Worm (Caenorhabditis elegans): Measurements from ENCODE around the gene F37C4.5.

The F37C4.5 gene

DNA sequence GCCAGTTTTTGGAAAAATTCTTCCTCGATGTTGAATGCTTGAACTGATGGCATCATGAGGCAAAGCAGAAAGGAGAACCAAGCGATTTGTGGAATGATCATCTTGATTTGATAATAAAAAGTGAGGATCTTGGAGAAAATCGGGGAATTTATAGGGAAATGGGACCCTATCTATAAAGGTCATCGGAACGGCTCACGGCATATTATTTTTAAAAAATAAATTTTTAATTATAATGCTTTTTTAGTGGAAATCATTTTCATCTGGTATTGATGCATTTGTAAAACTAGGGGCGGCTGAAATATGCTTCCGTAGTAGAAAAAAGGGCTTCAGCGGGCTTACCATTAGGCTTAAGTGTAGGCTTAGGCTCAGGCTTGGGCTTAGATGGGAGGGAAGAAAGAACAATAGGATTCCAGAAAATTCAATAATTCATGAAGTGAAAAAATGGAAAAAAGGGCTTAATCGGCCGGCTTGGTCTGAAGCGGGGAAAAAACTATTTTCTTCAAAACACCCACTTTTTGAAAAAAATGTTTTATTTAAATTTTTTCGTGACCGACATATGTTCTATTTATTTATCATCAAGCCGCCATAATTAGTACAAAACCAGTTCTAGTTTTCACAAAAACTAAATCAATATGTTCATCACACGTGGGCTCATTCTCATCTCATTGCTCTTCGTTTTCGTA lies 34.0 kb upstream of the F37C4.5 start, which contains the start of the genes F56D6.22 and F56D6.12:
F56D6.22 (minus strand) TSS at position 101 of the 683 bp plus-strand sequence.
F56D6.12 (plus strand) TSS at position 633 of the 683 bp plus-strand sequence.
- TF ChIP-seq dpl-1 (GFP tag; optimal IDR thresholded peaks at IDR 0.05): no peak
- no peak for TF ChIP-seq daf-19 (GFP tag; conservative IDR thresholded peaks at IDR 0.05)
- no peak for TF ChIP-seq attf-4 (tag; optimal IDR thresholded peaks at IDR 0.05)
- TF ChIP-seq Y75B8A.6 (GFP tag; IDR thresholded peaks at IDR 0.05): no peak
- no peak for TF ChIP-seq lin-29 (GFP tag; IDR thresholded peaks at IDR 0.05)
- TF ChIP-seq dmd-6 (GFP tag; IDR thresholded peaks at IDR 0.05): no peak
- TF ChIP-seq zfp-2 (tag; optimal IDR thresholded peaks at IDR 0.05): no peak
- no peak for TF ChIP-seq ZK337.2 (GFP tag; IDR thresholded peaks at IDR 0.05)

DNA sequence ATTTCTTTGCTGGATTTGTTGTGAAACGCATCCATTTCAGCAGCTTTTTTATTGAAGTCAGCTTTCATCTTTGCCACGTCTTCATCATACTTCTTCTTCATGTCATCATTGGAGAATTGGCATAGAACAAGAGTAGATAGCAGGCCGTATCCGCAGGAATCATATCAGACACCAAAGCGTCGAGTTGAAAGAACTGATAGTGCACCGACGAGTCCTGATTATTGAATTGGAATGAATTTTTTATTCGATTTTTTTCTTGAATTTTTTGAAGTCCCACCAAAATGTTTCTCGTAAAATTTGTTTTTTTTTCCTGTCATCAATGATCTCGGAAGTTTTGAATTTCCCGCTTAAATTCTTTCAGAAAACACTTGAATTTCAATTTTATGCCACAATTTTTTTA lies 32.8 kb upstream of the F37C4.5 start, which contains the start of gene F56D6.11:
F56D6.11 (minus strand) TSS at position 101 of the 400 bp plus-strand sequence.
- no peak for TF ChIP-seq dmd-6 (GFP tag; IDR thresholded peaks at IDR 0.05)
- TF ChIP-seq D1046.2 (GFP tag; IDR thresholded peaks at IDR 0.05): no peak
- TF ChIP-seq lsy-2 (tag; optimal IDR thresholded peaks at IDR 0.05): no peak
- no peak for TF ChIP-seq aly-2 (tag; optimal IDR thresholded peaks at IDR 0.05)
- TF ChIP-seq ceh-82 (tag; optimal IDR thresholded peaks at IDR 0.05): no peak
- TF ChIP-seq lin-39 (tag; optimal IDR thresholded peaks at IDR 0.05): no peak
- TF ChIP-seq mdl-1 (tag; optimal IDR thresholded peaks at IDR 0.05): no peak
- no peak for TF ChIP-seq spr-3 (GFP tag; optimal IDR thresholded peaks at IDR 0.05)
- TF ChIP-seq F37D6.2 (tag; optimal IDR thresholded peaks at IDR 0.05): no peak
- TF ChIP-seq fos-1 (tag; optimal IDR thresholded peaks at IDR 0.05): no peak
- TF ChIP-seq tra-1 (GFP tag; IDR thresholded peaks at IDR 0.05): no peak
- no peak for TF ChIP-seq duxl-1 (tag; optimal IDR thresholded peaks at IDR 0.05; ENCODE audit: poor library complexity)
- TF ChIP-seq arid-1 (GFP tag; conservative IDR thresholded peaks at IDR 0.05): no peak

DNA sequence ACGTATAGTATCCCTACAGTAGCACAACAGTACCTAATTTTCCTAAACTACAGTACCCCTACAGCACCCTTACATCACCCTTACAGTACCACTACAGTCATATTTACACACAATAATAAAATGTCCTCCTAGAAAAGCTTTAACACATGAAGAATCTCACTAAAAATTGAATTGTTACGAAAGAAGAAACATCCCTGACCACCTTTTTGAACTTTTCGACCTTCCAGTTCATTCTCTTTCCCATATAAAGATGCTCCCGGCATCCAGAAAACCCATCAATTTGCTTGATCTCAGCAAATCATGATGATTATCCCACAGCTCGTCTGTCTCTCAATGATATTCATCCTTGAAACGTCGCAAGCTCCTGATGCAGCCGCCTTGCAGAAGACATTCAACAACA lies 31.0 kb upstream of the F37C4.5 start, which contains the start of gene F56D6.21:
F56D6.21 (plus strand) TSS at position 301 of the 400 bp plus-strand sequence.
- no peak for TF ChIP-seq daf-19 (GFP tag; conservative IDR thresholded peaks at IDR 0.05)
- no peak for TF ChIP-seq ztf-7 (tag; optimal IDR thresholded peaks at IDR 0.05)
- no peak for TF ChIP-seq pqm-1 (tag; optimal IDR thresholded peaks at IDR 0.05)
- no peak for TF ChIP-seq arid-1 (GFP tag; conservative IDR thresholded peaks at IDR 0.05)
- TF ChIP-seq hlh-30 (tag; optimal IDR thresholded peaks at IDR 0.05; ENCODE audit: insufficient read depth): no peak
- TF ChIP-seq unc-62 (GFP tag; optimal IDR thresholded peaks at IDR 0.05 in 1 of 2): no peak
- no peak for TF ChIP-seq unc-62 (tag; optimal IDR thresholded peaks at IDR 0.05)
- no peak for TF ChIP-seq nhr-102 (tag; optimal IDR thresholded peaks at IDR 0.05)
- TF ChIP-seq madf-9 (GFP tag; conservative IDR thresholded peaks at IDR 0.05): no peak
- TF ChIP-seq lin-1 (GFP tag; IDR thresholded peaks at IDR 0.05): no peak
- TF ChIP-seq daf-8 (GFP tag; IDR thresholded peaks at IDR 0.05): no peak
- no peak for TF ChIP-seq D1046.2 (GFP tag; IDR thresholded peaks at IDR 0.05)

DNA sequence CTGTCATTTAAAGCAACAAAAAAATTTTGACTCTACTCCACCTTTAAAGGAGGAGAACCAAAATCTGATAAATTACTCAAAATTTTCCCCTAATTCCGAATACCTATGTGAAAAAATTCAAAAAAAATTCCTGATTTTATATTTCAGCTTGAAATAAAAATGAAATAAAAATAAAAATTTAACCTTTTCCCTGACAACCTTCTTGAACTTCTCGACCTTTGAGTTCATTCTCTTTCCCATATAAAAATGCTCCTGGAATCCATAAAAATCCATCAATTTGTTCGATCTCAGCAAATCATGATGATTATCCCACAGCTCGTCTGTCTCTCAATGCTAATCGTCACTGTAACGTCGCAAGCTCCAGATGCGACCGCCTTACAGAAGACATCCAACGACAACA lies 29.3 kb upstream of the F37C4.5 start, which contains the start of gene F56D6.6:
F56D6.6 (plus strand) TSS at position 301 of the 400 bp plus-strand sequence.
- no peak for TF ChIP-seq attf-4 (tag; optimal IDR thresholded peaks at IDR 0.05)
- TF ChIP-seq aha-1 (tag): no peak
- no peak for TF ChIP-seq ceh-62 (tag; optimal IDR thresholded peaks at IDR 0.05)
- TF ChIP-seq ceh-32 (tag; optimal IDR thresholded peaks at IDR 0.05; ENCODE audit: poor library complexity): no peak
- TF ChIP-seq T20F7.1 (GFP tag; optimal IDR thresholded peaks at IDR 0.05): no peak
- TF ChIP-seq duxl-1 (tag; optimal IDR thresholded peaks at IDR 0.05; ENCODE audit: poor library complexity): no peak
- no peak for TF ChIP-seq ZK337.2 (GFP tag; IDR thresholded peaks at IDR 0.05)
- TF ChIP-seq pqm-1 (tag; optimal IDR thresholded peaks at IDR 0.05): no peak
- TF ChIP-seq daf-12 (tag; optimal IDR thresholded peaks at IDR 0.05): no peak

Measured in whole organism, L4 larva.